Fruit fly (Drosophila melanogaster): ENCODE measurements around the gene Ziz.

The Ziz gene

dm6 chr2L:7433957-7434736 lies 62.0 kb downstream of the Ziz start (continued):
- TF ChIP-seq Doc3 (GFP tag; IDR thresholded peaks at IDR 0.05; ENCODE audit: partially characterized antibody) (no peak), repo (GFP tag; optimal IDR thresholded peaks at IDR 0.05) (no peak), Abd-B (GFP tag; optimal IDR thresholded peaks at IDR 0.05) (peak; percentile 74), CG11696 (GFP tag; IDR thresholded peaks at IDR 0.05) (peak; percentile 62), CG31441 (GFP tag; IDR thresholded peaks at IDR 0.05) (peak; percentile 52), vnd (GFP tag; IDR thresholded peaks at IDR 0.05; ENCODE audit: partially characterized antibody) (no peak), Ssrp (tag; optimal IDR thresholded peaks at IDR 0.05) (peak; percentile 59), gsb-n (tag; optimal IDR thresholded peaks at IDR 0.05) (peak; percentile 2), H15 (GFP tag; IDR thresholded peaks at IDR 0.05) (peak; percentile 51; the same call in 2 of the 3 replicates), Elba2 (GFP tag; optimal IDR thresholded peaks at IDR 0.05) (no peak), Tbp (GFP tag; optimal IDR thresholded peaks at IDR 0.05) (no peak), peb (GFP tag; IDR thresholded peaks at IDR 0.05) (peak; percentile 57; the same call in 1 of the 2 replicates), CG3163 (GFP tag; optimal IDR thresholded peaks at IDR 0.05) (no peak), Xbp1 (GFP tag; optimal IDR thresholded peaks at IDR 0.05) (peak; percentile 59), CG8478 (optimal IDR thresholded peaks at IDR 0.05) (no peak), cg (GFP tag; optimal IDR thresholded peaks at IDR 0.05) (no peak), CG15601 (tag; optimal IDR thresholded peaks at IDR 0.05) (no peak), klu (GFP tag; IDR thresholded peaks at IDR 0.05) (peak; percentile 81), CG1233 (GFP tag; optimal IDR thresholded peaks at IDR 0.05) (peak; percentile 47), dimm (GFP tag; IDR thresholded peaks at IDR 0.05) (no peak), CG10267 (tag; optimal IDR thresholded peaks at IDR 0.05) (peak; percentile 60), CG4404 (GFP tag; IDR thresholded peaks at IDR 0.05) (0 out of 2 replicates have a peak, but pooled peaks have one; percentile 24), Opbp (GFP tag; IDR thresholded peaks at IDR 0.05; ENCODE audit: partially characterized antibody) (no peak), CG8281 (tag; optimal IDR thresholded peaks at IDR 0.05) (no peak), CG12391 (tag; optimal IDR thresholded peaks at IDR 0.05) (peak; percentile 85), CG12942 (GFP tag; optimal IDR thresholded peaks at IDR 0.05) (no peak), CG8290 (GFP tag; optimal IDR thresholded peaks at IDR 0.05) (no peak), CG8290 (tag; optimal IDR thresholded peaks at IDR 0.05) (peak in 1 of 2 experiments; percentile 88), onecut (GFP tag; IDR thresholded peaks at IDR 0.05) (peak; percentile 65), hb (GFP tag; IDR thresholded peaks at IDR 0.05; ENCODE audit: partially characterized antibody) (no peak), MBD-R2 (GFP tag; IDR thresholded peaks at IDR 0.05) (peak; percentile 75; the same call in 1 of the 2 replicates), dan (GFP tag; IDR thresholded peaks at IDR 0.05) (no peak), CG17829 (tag; optimal IDR thresholded peaks at IDR 0.05) (peak; percentile 29), Atf-2 (GFP tag; optimal IDR thresholded peaks at IDR 0.05) (no peak), hbn (GFP tag; IDR thresholded peaks at IDR 0.05; ENCODE audit: partially characterized antibody) (no peak), CG4707 (GFP tag; optimal IDR thresholded peaks at IDR 0.05) (no peak), CG7745 (tag; optimal IDR thresholded peaks at IDR 0.05) (no peak), nerfin-2 (GFP tag; IDR thresholded peaks at IDR 0.05; ENCODE audit: partially characterized antibody) (no peak), CG15269 (tag; optimal IDR thresholded peaks at IDR 0.05) (peak; percentile 90), jigr1 (GFP tag; IDR thresholded peaks at IDR 0.05) (no peak), CG17186 (GFP tag; optimal IDR thresholded peaks at IDR 0.05) (no peak), CG9932 (GFP tag; IDR thresholded peaks at IDR 0.05) (peak; percentile 88), CG17328 (GFP tag; IDR thresholded peaks at IDR 0.05) (peak; percentile 63), grn (GFP tag; optimal IDR thresholded peaks at IDR 0.05) (no peak), CG17912 (GFP tag; optimal IDR thresholded peaks at IDR 0.05) (no peak), CG17361 (GFP tag; IDR thresholded peaks at IDR 0.05) (peak; percentile 69), wdn (GFP tag; IDR thresholded peaks at IDR 0.05) (peak; percentile 92), mld (GFP tag; IDR thresholded peaks at IDR 0.05; ENCODE audit: partially characterized antibody) (no peak), p53 (GFP tag; optimal IDR thresholded peaks at IDR 0.05) (no peak), CG11560 (tag; IDR thresholded peaks at IDR 0.05) (peak; percentile 56; the same call in 2 of the 3 replicates)

Measured in whole organism, embryonic.